Worm (Caenorhabditis elegans) whole organism, L4 larva: ENCODE results near the gene srh-16.

Experiments
- F10B5.3 ChIP-seq: sonication (generic microtip); optimal IDR thresholded peaks from 2 replicates; lab custom pipeline; 2016; ENCODE audit warnings: mild to moderate bottlenecking, missing genetic modification characterization, missing compliant biosample characterization
- F26F4.8 ChIP-seq: fragments of 200-800 bp; sonication (Bioruptor generic); conservative IDR thresholded peaks from 2 replicates; pipeline ENCODE4 v1.3.6; 2022; ENCODE audit warnings: missing genetic modification characterization, missing compliant biosample characterization
- F44E2.7 ChIP-seq: fragments of 200-800 bp; sonication (Bioruptor generic); IDR thresholded peaks from 2 replicates; pipeline ENCODE4 v2.1.2; 2022; ENCODE audit warnings: missing genetic modification characterization, missing compliant biosample characterization
- F49E8.2 ChIP-seq: sonication (generic microtip); optimal IDR thresholded peaks from 2 replicates; lab custom pipeline; 2016; ENCODE audit warnings: missing compliant biosample characterization, mild to moderate bottlenecking, missing genetic modification characterization, borderline replicate concordance
- R02D3.7 ChIP-seq: fragments of 150-350 bp; sonication (generic microtip); optimal IDR thresholded peaks from 3 replicates; lab custom pipeline; 2014; ENCODE audit warnings: missing biosample characterization, missing genetic modification characterization
- T20F7.1 ChIP-seq: fragments of 200-800 bp; sonication (Bioruptor generic); optimal IDR thresholded peaks from 2 replicates; lab custom pipeline; 2018; ENCODE audit warnings: mild to moderate bottlenecking, missing genetic modification characterization, missing compliant biosample characterization
- Y75B8A.6 ChIP-seq: fragments of 200-800 bp; sonication (Bioruptor generic); IDR thresholded peaks from 2 replicates; pipeline ENCODE4 v1.3.6; 2022; ENCODE audit warnings: missing genetic modification reagents, missing genetic modification characterization, missing compliant biosample characterization
- ZK337.2 ChIP-seq: fragments of 200-800 bp; sonication (Bioruptor generic); IDR thresholded peaks from 2 replicates; pipeline ENCODE4 v1.3.6; 2022; ENCODE audit warnings: missing genetic modification reagents, missing genetic modification characterization, missing compliant biosample characterization
- arid-1 ChIP-seq: fragments of 200-800 bp; sonication (Bioruptor generic); conservative IDR thresholded peaks from 2 replicates; pipeline ENCODE4 v1.3.6; 2022; ENCODE audit warnings: missing genetic modification reagents, missing genetic modification characterization, missing compliant biosample characterization
- ceh-20 ChIP-seq: fragments of 200-800 bp; sonication (Bioruptor generic); IDR thresholded peaks from 2 replicates; pipeline ENCODE4 v1.3.6; 2022; ENCODE audit warnings: missing genetic modification reagents, missing genetic modification characterization, missing compliant biosample characterization
- ceh-28 ChIP-seq: fragments of 150-350 bp; optimal IDR thresholded peaks from 2 replicates; lab custom pipeline; 2014; ENCODE audit warnings: missing biosample characterization, missing genetic modification reagents, missing genetic modification characterization
- ceh-44 ChIP-seq: fragments of 200-800 bp; sonication (Bioruptor generic); IDR thresholded peaks from 2 replicates; pipeline ENCODE4 v1.3.6; 2022; ENCODE audit warnings: missing genetic modification reagents, missing genetic modification characterization, missing compliant biosample characterization
- ctbp-1 ChIP-seq: fragments of 200-800 bp; sonication (Bioruptor generic); IDR thresholded peaks from 2 replicates; pipeline ENCODE4 v1.3.6; 2022; ENCODE audit warnings: missing genetic modification reagents, missing genetic modification characterization, missing compliant biosample characterization
- daf-16 ChIP-seq, 3 experiments: sonication (generic microtip); optimal IDR thresholded peaks; 2 replicates each; lab custom pipeline; 2016 to 2017; ENCODE audit warnings: missing genetic modification characterization in 3 of 3, missing genetic modification reagents in 3 of 3, mild to moderate bottlenecking in 2 of 3, missing compliant biosample characterization in 2 of 3, missing biosample characterization in 1 of 3, moderate library complexity in 1 of 3
- dmd-6 ChIP-seq: fragments of 200-800 bp; sonication (Bioruptor generic); IDR thresholded peaks from 2 replicates; pipeline ENCODE4 v1.3.6; 2022; ENCODE audit warnings: missing genetic modification reagents, missing genetic modification characterization, missing compliant biosample characterization
- dve-1 ChIP-seq: sonication (generic microtip); optimal IDR thresholded peaks from 2 replicates; lab custom pipeline; 2017; ENCODE audit warnings: antibody characterized with exemption, mild to moderate bottlenecking, missing genetic modification characterization, missing compliant biosample characterization; ENCODE audit not compliant: insufficient read depth
- hif-1 ChIP-seq, 2 experiments: sonication (generic microtip); optimal IDR thresholded peaks; 2 replicates each; lab custom pipeline; 2016 to 2017; ENCODE audit warnings: missing compliant biosample characterization in 2 of 2, missing genetic modification characterization in 2 of 2, missing genetic modification reagents in 2 of 2, missing genotype in 2 of 2, mild to moderate bottlenecking in 1 of 2
- hlh-30 ChIP-seq: sonication (generic microtip); optimal IDR thresholded peaks from 2 replicates; lab custom pipeline; 2017; ENCODE audit warnings: antibody characterized with exemption, mild to moderate bottlenecking, missing genetic modification characterization, missing compliant biosample characterization; ENCODE audit not compliant: insufficient read depth
- hmg-1.1 ChIP-seq: fragments of 200-800 bp; sonication (Bioruptor generic); IDR thresholded peaks from 2 replicates; pipeline ENCODE4 v1.3.6; 2022; ENCODE audit warnings: missing genetic modification reagents, missing genetic modification characterization, missing compliant biosample characterization
- lin-1 ChIP-seq: fragments of 200-800 bp; sonication (Bioruptor generic); IDR thresholded peaks from 2 replicates; pipeline ENCODE4 v1.3.6; 2022; ENCODE audit warnings: missing genetic modification reagents, missing genetic modification characterization, missing compliant biosample characterization
- lin-38 ChIP-seq: fragments of 200-800 bp; sonication (Bioruptor generic); IDR thresholded peaks from 2 replicates; pipeline ENCODE4 v1.3.6; 2022; ENCODE audit warnings: missing genetic modification reagents, missing genetic modification characterization, missing compliant biosample characterization
- lsy-2 ChIP-seq, 2 experiments: fragments of 150-350 bp in 1 of 2; sonication (generic microtip) in 1 of 2; optimal IDR thresholded peaks; 2 replicates each; lab custom pipeline; 2014 to 2017; ENCODE audit warnings: missing biosample characterization in 2 of 2, missing genetic modification characterization in 2 of 2
- mep-1 ChIP-seq: fragments of 150-350 bp; sonication (generic microtip); optimal IDR thresholded peaks from 3 replicates; lab custom pipeline; 2014; ENCODE audit warnings: missing biosample characterization, missing genetic modification characterization
- mxl-3 ChIP-seq: fragments of 200-800 bp; sonication (Bioruptor generic); optimal IDR thresholded peaks from 2 replicates; lab custom pipeline; 2018; ENCODE audit warnings: mild to moderate bottlenecking, missing genetic modification characterization, missing compliant biosample characterization
- nhr-11 ChIP-seq: fragments of 150-350 bp; optimal IDR thresholded peaks from 2 replicates; lab custom pipeline; 2014; ENCODE audit warnings: missing biosample characterization, missing genetic modification characterization
- nhr-237 ChIP-seq: sonication (generic microtip); optimal IDR thresholded peaks from 2 replicates; lab custom pipeline; 2017; ENCODE audit warnings: missing biosample characterization, missing genetic modification characterization
- nhr-41 ChIP-seq: fragments of 200-800 bp; sonication (Bioruptor generic); IDR thresholded peaks from 2 replicates; pipeline ENCODE4 v1.3.6; 2022; ENCODE audit warnings: missing genetic modification reagents, missing genetic modification characterization, missing compliant biosample characterization
- nhr-42 ChIP-seq: fragments of 200-800 bp; sonication (Bioruptor generic); IDR thresholded peaks from 2 replicates; pipeline ENCODE4 v1.3.6; 2022; ENCODE audit warnings: missing genetic modification characterization, missing compliant biosample characterization
- pha-4 ChIP-seq, 2 experiments: fragments of 150-350 bp in 1 of 2; fragments of 200-800 bp in 1 of 2; sonication (Bioruptor generic) in 1 of 2; IDR thresholded peaks in 1 of 2; optimal IDR thresholded peaks in 1 of 2; 2 replicates each; pipeline versions ENCODE4 v1.3.6 to Lab custom; 2014 to 2022; ENCODE audit warnings: missing genetic modification characterization in 2 of 2, missing genetic modification reagents in 2 of 2, missing biosample characterization in 1 of 2, missing compliant biosample characterization in 1 of 2
- pqm-1 ChIP-seq: sonication (generic microtip); optimal IDR thresholded peaks from 2 replicates; lab custom pipeline; 2017; ENCODE audit warnings: missing biosample characterization, missing genetic modification characterization
- rbr-2 ChIP-seq: sonication (generic microtip); optimal IDR thresholded peaks from 2 replicates; lab custom pipeline; 2016; ENCODE audit warnings: missing genotype, missing genetic modification characterization, missing compliant biosample characterization
- saeg-2 ChIP-seq: fragments of 200-800 bp; sonication (Bioruptor generic); IDR thresholded peaks from 2 replicates; pipeline ENCODE4 v1.3.6; 2022; ENCODE audit warnings: missing genetic modification reagents, missing genetic modification characterization, missing compliant biosample characterization
- set-16 ChIP-seq: fragments of 200-800 bp; sonication (Bioruptor generic); IDR thresholded peaks from 2 replicates; pipeline ENCODE4 v1.3.6; 2022; ENCODE audit warnings: missing genetic modification reagents, missing genetic modification characterization, missing compliant biosample characterization
- spr-1 ChIP-seq: sonication (generic microtip); optimal IDR thresholded peaks from 2 replicates; lab custom pipeline; 2016; ENCODE audit warnings: mild to moderate bottlenecking, missing genetic modification characterization, missing compliant biosample characterization
- spr-3 ChIP-seq: fragments of 200-800 bp; sonication (Bioruptor generic); optimal IDR thresholded peaks from 2 replicates; lab custom pipeline; 2018; ENCODE audit warnings: mild to moderate bottlenecking, missing genetic modification characterization, missing compliant biosample characterization
- tra-1 ChIP-seq: fragments of 200-800 bp; sonication (Bioruptor generic); IDR thresholded peaks from 2 replicates; pipeline ENCODE4 v1.3.6; 2022; ENCODE audit warnings: missing genetic modification reagents, missing genetic modification characterization, missing compliant biosample characterization
- unc-130 ChIP-seq: sonication (generic microtip); optimal IDR thresholded peaks from 2 replicates; lab custom pipeline; 2016; ENCODE audit warnings: missing genetic modification reagents, missing genetic modification characterization, missing compliant biosample characterization
- unc-62 ChIP-seq, 3 experiments: fragments of 150-350 bp in 1 of 3; sonication (generic microtip); optimal IDR thresholded peaks in 2 of 3; peaks in 1 of 3; 1 replicate in 1 of 3; 2 replicates in 2 of 3; lab custom pipeline; 2014 to 2017; ENCODE audit warnings: missing biosample characterization in 3 of 3, missing genetic modification characterization in 3 of 3, missing genetic modification reagents in 3 of 3, missing genotype in 1 of 3
- zfp-3 ChIP-seq: fragments of 200-800 bp; sonication (Bioruptor generic); conservative IDR thresholded peaks from 2 replicates; pipeline ENCODE4 v1.3.6; 2022; ENCODE audit warnings: missing genetic modification reagents, missing genetic modification characterization, missing compliant biosample characterization
- zip-11 ChIP-seq: fragments of 200-800 bp; sonication (Bioruptor generic); IDR thresholded peaks from 2 replicates; pipeline ENCODE4 v1.3.6; 2022; ENCODE audit warnings: missing genetic modification characterization, missing compliant biosample characterization
- ztf-7 ChIP-seq: fragments of 150-350 bp; optimal IDR thresholded peaks from 2 replicates; lab custom pipeline; 2014; ENCODE audit warnings: missing biosample characterization, missing genetic modification characterization

The srh-16 gene

ce11 chrV:12320274-12320839 is 28.7 kb downstream of the srh-16 start (continued):
- TF ChIP-seq dmd-6 (GFP tag; lab: Robert Waterston, UW) = no peak
- TF ChIP-seq ceh-28 (tag; lab: Kevin White, UChicago) = no peak
- TF ChIP-seq nhr-41 (GFP tag; lab: Robert Waterston, UW) = no peak
- TF ChIP-seq T20F7.1 (GFP tag; lab: Kevin White, UChicago) = no peak
- TF ChIP-seq spr-1 (tag; lab: Kevin White, UChicago) = no peak
- no peak for TF ChIP-seq mxl-3 (GFP tag; lab: Kevin White, UChicago)
- peak; percentile 6 for TF ChIP-seq mep-1 (tag; lab: Kevin White, UChicago)
- peak in 1 of 2 experiments; percentile 29 for TF ChIP-seq lsy-2 (tag; optimal IDR thresholded peaks at IDR 0.05; lab: Kevin White, UChicago)
- no peak for TF ChIP-seq set-16 (GFP tag; lab: Robert Waterston, UW)
- TF ChIP-seq hmg-1.1 = 0 out of 2 replicates have a peak, but pooled peaks have one; percentile 9
- no peak for TF ChIP-seq lin-1 (GFP tag; lab: Robert Waterston, UW)
- TF ChIP-seq nhr-237 (tag; lab: Kevin White, UChicago) = no peak
- TF ChIP-seq pqm-1 (tag; lab: Kevin White, UChicago) = no peak
- no peak for TF ChIP-seq ztf-7 (tag; lab: Kevin White, UChicago)
- TF ChIP-seq ctbp-1 = no peak
- no peak for TF ChIP-seq saeg-2 (GFP tag; lab: Robert Waterston, UW)
- no peak for TF ChIP-seq ZK337.2
- peak in 1 of 2 experiments; percentile 13 for TF ChIP-seq daf-16 (GFP tag; optimal IDR thresholded peaks at IDR 0.05; lab: Kevin White, UChicago)
- peak; percentile 13 for TF ChIP-seq daf-16 (tag; optimal IDR thresholded peaks at IDR 0.05; lab: Kevin White, UChicago)
- TF ChIP-seq F49E8.2 = peak; percentile 2
- TF ChIP-seq F44E2.7 (GFP tag; lab: Robert Waterston, UW) = no peak
- peak; percentile 42; the same call in 1 of the 2 replicates for TF ChIP-seq zfp-3 (GFP tag; lab: Robert Waterston, UW)
- TF ChIP-seq tra-1 (GFP tag; lab: Robert Waterston, UW) = no peak
- TF ChIP-seq F10B5.3 (tag; lab: Kevin White, UChicago) = no peak

DNA sequence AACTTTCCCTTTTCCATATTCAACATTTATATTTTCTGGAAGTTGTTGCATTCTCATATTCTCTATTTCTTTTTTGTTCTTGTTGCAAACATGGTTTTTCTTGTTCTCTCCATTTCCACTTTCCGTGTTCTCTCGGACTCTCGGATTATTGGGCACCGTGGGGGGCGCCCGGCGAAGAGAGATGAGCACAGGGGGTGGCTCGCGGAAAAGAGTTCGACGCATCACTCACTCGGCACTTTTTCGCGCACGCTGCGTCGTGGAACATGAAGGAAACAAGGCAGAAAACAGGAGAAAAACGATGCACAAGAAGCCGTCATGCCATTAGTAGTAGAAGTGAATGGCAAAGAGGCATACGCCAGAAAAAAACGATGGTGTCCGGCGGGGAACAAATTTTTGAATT is 35.0 kb downstream of the srh-16 start:
- TF ChIP-seq F26F4.8 (GFP tag; lab: Robert Waterston, UW) (0 out of 2 replicates have a peak, but pooled peaks have one; percentile 8), lsy-2 (tag; optimal IDR thresholded peaks at IDR 0.05; lab: Kevin White, UChicago) (no peak), R02D3.7 (tag; lab: Kevin White, UChicago) (no peak), lin-38 (GFP tag; lab: Robert Waterston, UW) (no peak), F44E2.7 (GFP tag; lab: Robert Waterston, UW) (no peak), ceh-44 (GFP tag; lab: Robert Waterston, UW) (no peak), set-16 (GFP tag; lab: Robert Waterston, UW) (peak; percentile 67), Y75B8A.6 (GFP tag; lab: Robert Waterston, UW) (no peak), hmg-1.1 (0 out of 2 replicates have a peak, but pooled peaks have one; percentile 17)

DNA sequence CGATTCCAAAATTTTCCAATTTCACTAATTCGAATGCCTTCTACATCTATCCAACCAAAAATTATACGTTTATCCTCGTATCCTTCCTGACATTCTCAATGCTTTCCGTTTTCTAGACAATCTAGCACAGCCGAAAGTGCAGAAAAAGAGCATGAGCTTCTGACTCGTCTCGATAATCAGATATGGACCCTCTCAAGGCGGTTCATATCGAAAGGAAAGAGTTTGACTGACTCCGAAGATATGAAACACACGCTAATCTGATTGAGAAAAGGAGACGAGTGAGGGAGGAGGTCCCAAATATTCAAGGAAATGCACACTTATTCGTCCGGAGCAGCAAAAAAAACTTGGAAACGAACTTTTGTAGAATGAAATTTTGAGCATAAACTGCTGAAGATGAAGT is 37.5 kb downstream of the srh-16 start:
- TF ChIP-seq unc-62 (GFP tag; optimal IDR thresholded peaks at IDR 0.05 in 1 of 2; lab: Kevin White, UChicago) (peak in 1 of 2 experiments; percentile 86), unc-62 (tag; optimal IDR thresholded peaks at IDR 0.05; lab: Kevin White, UChicago) (no peak), dve-1 (tag; lab: Kevin White, UChicago) (no peak)

ce11 chrV:12331820-12332219 is 40.2 kb downstream of the srh-16 start:
- TF ChIP-seq ceh-20 (GFP tag; lab: Robert Waterston, UW) = 0 out of 2 replicates have a peak, but pooled peaks have one; percentile 17
- TF ChIP-seq nhr-11 (tag; lab: Kevin White, UChicago) = peak; percentile 10
- peak; percentile 68; the same call in 1 of the 2 replicates for TF ChIP-seq ctbp-1
- no peak for TF ChIP-seq ceh-28 (tag; lab: Kevin White, UChicago)
- no peak for TF ChIP-seq nhr-237 (tag; lab: Kevin White, UChicago)
- no peak for TF ChIP-seq nhr-42 (GFP tag; lab: Robert Waterston, UW)
- peak; percentile 45 for TF ChIP-seq spr-3 (GFP tag; lab: Kevin White, UChicago)
- no peak for TF ChIP-seq rbr-2 (tag; lab: Kevin White, UChicago)
- peak; percentile 51; the same call in 1 of the 2 replicates for TF ChIP-seq arid-1 (GFP tag; lab: Robert Waterston, UW)
- peak; percentile 42 for TF ChIP-seq hlh-30
- TF ChIP-seq F10B5.3 (tag; lab: Kevin White, UChicago) = peak; percentile 3
- TF ChIP-seq unc-130 = peak; percentile 53
- peak in 1 of 2 experiments; percentile 24 for TF ChIP-seq hif-1 (tag; optimal IDR thresholded peaks at IDR 0.05; lab: Kevin White, UChicago)
- TF ChIP-seq F26F4.8 (GFP tag; lab: Robert Waterston, UW) = 0 out of 2 replicates have a peak, but pooled peaks have one; percentile 13
- TF ChIP-seq pha-4 (GFP tag; IDR thresholded peaks at IDR 0.05; lab: Robert Waterston, UW) = peak; percentile 44; the same call in 1 of the 2 replicates
- TF ChIP-seq pha-4 (tag; optimal IDR thresholded peaks at IDR 0.05; lab: Kevin White, UChicago) = no peak
- TF ChIP-seq zip-11 (GFP tag; lab: Robert Waterston, UW) = no peak
- TF ChIP-seq hmg-1.1 = peak; percentile 73
